Fruit fly (Drosophila melanogaster): ENCODE data around the gene PIG-Wb.

Gene PIG-Wb

DNA sequence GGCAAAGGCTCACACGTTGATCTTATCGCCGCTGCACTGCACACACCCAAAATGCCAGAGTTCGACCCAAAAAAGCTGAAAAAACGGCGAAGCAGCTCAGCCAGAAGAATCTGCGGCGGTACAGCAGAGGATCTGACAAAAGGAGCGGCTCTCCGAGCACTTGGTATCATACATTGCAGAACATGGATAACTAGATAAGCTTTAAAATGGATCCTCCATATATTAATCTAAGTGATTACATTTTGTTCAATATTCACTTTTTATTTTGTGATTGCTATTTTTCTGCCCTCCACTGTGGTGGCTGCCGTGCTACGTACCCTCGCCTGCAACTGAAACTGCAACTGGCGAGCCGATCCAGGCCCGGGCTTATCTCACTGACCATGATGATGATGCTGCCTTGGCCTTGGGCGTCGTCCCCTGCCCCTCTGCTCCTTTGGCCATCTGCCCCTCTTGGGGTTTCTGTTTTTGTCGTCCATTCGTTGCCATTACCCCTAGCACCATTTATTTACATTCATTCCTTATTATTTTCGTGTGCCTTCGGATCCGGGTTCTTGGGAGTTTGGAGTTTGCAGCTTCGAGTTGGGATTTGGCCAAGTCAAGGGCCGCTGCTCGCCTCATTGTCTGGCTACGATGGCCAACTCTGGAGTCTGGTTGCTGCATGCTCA lies 45.7 kb downstream of the PIG-Wb start (continued):
- TF ChIP-seq vri (GFP tag; optimal IDR thresholded peaks at IDR 0.05) (peak; percentile 89), Eip78C (GFP tag) (peak; percentile 95), Ets96B (tag; optimal IDR thresholded peaks at IDR 0.05) (peak; percentile 84), eg (GFP tag; IDR thresholded peaks at IDR 0.05) (peak; percentile 79), CG6808 (GFP tag; optimal IDR thresholded peaks at IDR 0.05) (peak; percentile 88), salr (GFP tag; optimal IDR thresholded peaks at IDR 0.05) (peak; percentile 73 to 83), Sox102F (GFP tag; optimal IDR thresholded peaks at IDR 0.05) (peak; percentile 91), esn (GFP tag; optimal IDR thresholded peaks at IDR 0.05) (peak; percentile 94), fd85E (GFP tag; optimal IDR thresholded peaks at IDR 0.05) (peak; percentile 8)

dm6 chr3L:1690727-1691413 lies 47.0 kb downstream of the PIG-Wb start:
- TF ChIP-seq Eip78C (GFP tag): peak; percentile 93
- TF ChIP-seq cyc (GFP tag; optimal IDR thresholded peaks at IDR 0.05): peak; percentile 78
- TF ChIP-seq CG9139 (GFP tag; optimal IDR thresholded peaks at IDR 0.05): peak; percentile 67
- peak; percentile 72 for TF ChIP-seq CG7368 (GFP tag; optimal IDR thresholded peaks at IDR 0.05)
- peak; percentile 72 for TF ChIP-seq Gug (GFP tag; IDR thresholded peaks at IDR 0.05)
- peak; percentile 81 for TF ChIP-seq CG10669 (GFP tag; optimal IDR thresholded peaks at IDR 0.05)
- peak; percentile 78 for TF ChIP-seq acj6 (GFP tag; optimal IDR thresholded peaks at IDR 0.05)
- TF ChIP-seq Eip75B (GFP tag; optimal IDR thresholded peaks at IDR 0.05): peak; percentile 80
- peak; percentile 51 for TF ChIP-seq CG1621 (tag; optimal IDR thresholded peaks at IDR 0.05)
- TF ChIP-seq CG6808 (GFP tag; optimal IDR thresholded peaks at IDR 0.05): peak; percentile 83
- TF ChIP-seq CG31627 (GFP tag; optimal IDR thresholded peaks at IDR 0.05): peak; percentile 61
- TF ChIP-seq CG11902 (GFP tag; optimal IDR thresholded peaks at IDR 0.05): peak; percentile 67
- peak; percentile 73 for TF ChIP-seq CG6276 (GFP tag; optimal IDR thresholded peaks at IDR 0.05)
- TF ChIP-seq Hr39 (GFP tag; optimal IDR thresholded peaks at IDR 0.05): peak; percentile 66
- no peak for TF ChIP-seq CG6854 (GFP tag; optimal IDR thresholded peaks at IDR 0.05)
- TF ChIP-seq OdsH (GFP tag; optimal IDR thresholded peaks at IDR 0.05): peak; percentile 76
- peak; percentile 27 for TF ChIP-seq Sox102F (GFP tag; optimal IDR thresholded peaks at IDR 0.05)
- TF ChIP-seq svp (GFP tag): peak; percentile 78
- TF ChIP-seq spab (GFP tag; optimal IDR thresholded peaks at IDR 0.05): peak; percentile 81
- TF ChIP-seq pdm3 (GFP tag; optimal IDR thresholded peaks at IDR 0.05): peak; percentile 66
- TF ChIP-seq Hr38 (GFP tag; optimal IDR thresholded peaks at IDR 0.05): no peak
- no peak for TF ChIP-seq Eip93F (GFP tag; optimal IDR thresholded peaks at IDR 0.05)
- peak; percentile 39 for TF ChIP-seq Lpt (GFP tag; optimal IDR thresholded peaks at IDR 0.05)
- TF ChIP-seq CG32006 (GFP tag; optimal IDR thresholded peaks at IDR 0.05): peak; percentile 81
- TF ChIP-seq net (GFP tag; optimal IDR thresholded peaks at IDR 0.05): peak; percentile 70
- TF ChIP-seq esn (GFP tag; optimal IDR thresholded peaks at IDR 0.05): peak; percentile 64
- peak; percentile 75 for TF ChIP-seq Sox14 (GFP tag; optimal IDR thresholded peaks at IDR 0.05)
- TF ChIP-seq CG11294 (GFP tag; IDR thresholded peaks at IDR 0.05): peak; percentile 45; the same call in 1 of the 2 replicates
- peak; percentile 75 for TF ChIP-seq CG15336 (GFP tag; IDR thresholded peaks at IDR 0.05)
- TF ChIP-seq vri (GFP tag; optimal IDR thresholded peaks at IDR 0.05): peak; percentile 22
- TF ChIP-seq topi (GFP tag; optimal IDR thresholded peaks at IDR 0.05): peak; percentile 72
- TF ChIP-seq CG8119 (GFP tag; IDR thresholded peaks at IDR 0.05): peak; percentile 75
- TF ChIP-seq Met (GFP tag; optimal IDR thresholded peaks at IDR 0.05): peak; percentile 65
- peak; percentile 52 for TF ChIP-seq lz (GFP tag; optimal IDR thresholded peaks at IDR 0.05)
- TF ChIP-seq Smox (GFP tag; optimal IDR thresholded peaks at IDR 0.05): peak; percentile 44
- TF ChIP-seq Sox15 (GFP tag; optimal IDR thresholded peaks at IDR 0.05): peak; percentile 46
- peak; percentile 67 for TF ChIP-seq fd59A (GFP tag; optimal IDR thresholded peaks at IDR 0.05)
- TF ChIP-seq CG6163 (GFP tag; IDR thresholded peaks at IDR 0.05): peak; percentile 88
- peak; percentile 51 for TF ChIP-seq CG34406 (GFP tag; optimal IDR thresholded peaks at IDR 0.05)
- TF ChIP-seq eg (GFP tag; IDR thresholded peaks at IDR 0.05): peak; percentile 85
- TF ChIP-seq Hr4 (GFP tag; optimal IDR thresholded peaks at IDR 0.05): peak; percentile 80
- TF ChIP-seq CG11762 (GFP tag; optimal IDR thresholded peaks at IDR 0.05; ENCODE audit: insufficient read depth): peak; percentile 68
- peak; percentile 14 for TF ChIP-seq Ets21C (GFP tag; optimal IDR thresholded peaks at IDR 0.05)
- peak; percentile 80 for TF ChIP-seq fkh (GFP tag; optimal IDR thresholded peaks at IDR 0.05)
